Fruit fly (Drosophila melanogaster) whole organism, embryonic: ENCODE data around the gene Wbp2.

Source experiments
- Antp ChIP-seq: fragments of 200-800 bp; sonication (Bioruptor generic); optimal IDR thresholded peaks from 3 replicates; lab custom pipeline; 2016; ENCODE audit warnings: missing biosample characterization, missing genetic modification characterization
- Blimp-1 ChIP-seq: fragments of 200-800 bp; sonication (Bioruptor generic); optimal IDR thresholded peaks from 3 replicates; lab custom pipeline; 2018; ENCODE audit warnings: missing biosample characterization, missing genetic modification characterization, mild to moderate bottlenecking, moderate library complexity, missing genetic modification reagents
- C15 ChIP-seq: fragments of 200-800 bp; sonication (Bioruptor generic); IDR thresholded peaks from 3 replicates; pipeline ENCODE4 v1.3.6; 2022; ENCODE audit warnings: missing biosample characterization, missing genetic modification characterization
- CG10274 ChIP-seq: fragments of 200-800 bp; sonication (Bioruptor generic); optimal IDR thresholded peaks from 3 replicates; lab custom pipeline; 2017; ENCODE audit warnings: missing biosample characterization, mild to moderate bottlenecking, missing genetic modification characterization
- CG11456 ChIP-seq: fragments of 200-800 bp; sonication (Bioruptor generic); IDR thresholded peaks from 3 replicates; pipeline ENCODE4 v1.3.6; 2022; ENCODE audit warnings: missing biosample characterization, missing genetic modification characterization
- CG11723 ChIP-seq: fragments of 200-800 bp; sonication (Bioruptor generic); optimal IDR thresholded peaks from 2 replicates; lab custom pipeline; 2017; ENCODE audit warnings: missing biosample characterization, mild to moderate bottlenecking, missing genetic modification characterization
- CG12659 ChIP-seq: fragments of 200-800 bp; sonication (Bioruptor generic); optimal IDR thresholded peaks from 3 replicates; lab custom pipeline; 2017; ENCODE audit warnings: mild to moderate bottlenecking, missing biosample characterization, missing genetic modification reagents, missing genetic modification characterization
- CG12769 ChIP-seq: fragments of 200-800 bp; sonication (Bioruptor generic); optimal IDR thresholded peaks from 2 replicates; lab custom pipeline; 2019; ENCODE audit warnings: missing biosample characterization, mild to moderate bottlenecking, missing genetic modification characterization, moderate library complexity
- CG1603 ChIP-seq: fragments of 200-800 bp; sonication (Bioruptor generic); optimal IDR thresholded peaks from 2 replicates; lab custom pipeline; 2019; ENCODE audit warnings: missing biosample characterization, mild to moderate bottlenecking, missing genetic modification characterization, moderate library complexity
- CG17829 ChIP-seq: fragments of 200-800 bp; optimal IDR thresholded peaks from 2 replicates; lab custom pipeline; 2019; ENCODE audit warnings: missing biosample characterization, mild to moderate bottlenecking, missing genetic modification characterization, moderate library complexity
- CG18599 ChIP-seq: fragments of 200-800 bp; sonication (Bioruptor generic); optimal IDR thresholded peaks from 3 replicates; lab custom pipeline; 2017; ENCODE audit warnings: missing biosample characterization, missing genetic modification characterization, mild to moderate bottlenecking, moderate library complexity, missing genetic modification reagents
- CG2202 ChIP-seq: fragments of 200-800 bp; sonication (Bioruptor generic); optimal IDR thresholded peaks from 2 replicates; lab custom pipeline; 2018; ENCODE audit warnings: missing biosample characterization, mild to moderate bottlenecking, missing genetic modification characterization
- CG32772 ChIP-seq: fragments of 200-800 bp; sonication (Bioruptor generic); IDR thresholded peaks from 2 replicates; pipeline ENCODE4 v1.3.6; 2022; ENCODE audit warnings: missing biosample characterization, missing genetic modification characterization
- CG43689 ChIP-seq: fragments of 200-800 bp; sonication (Bioruptor generic); IDR thresholded peaks from 2 replicates; pipeline ENCODE4 v1.3.6; 2022; ENCODE audit warnings: missing biosample characterization, missing genetic modification characterization
- CG5180 ChIP-seq: fragments of 200-800 bp; sonication (Bioruptor generic); optimal IDR thresholded peaks from 3 replicates; lab custom pipeline; 2017; ENCODE audit warnings: missing biosample characterization, missing genetic modification characterization, mild to moderate bottlenecking, moderate library complexity, missing genetic modification reagents
- CG7271 ChIP-seq: fragments of 200-800 bp; sonication (Bioruptor generic); optimal IDR thresholded peaks from 2 replicates; lab custom pipeline; 2018; ENCODE audit warnings: missing biosample characterization, mild to moderate bottlenecking, missing genetic modification characterization, moderate library complexity
- CG7745 ChIP-seq: fragments of 200-800 bp; sonication (Bioruptor generic); optimal IDR thresholded peaks from 2 replicates; lab custom pipeline; 2018; ENCODE audit warnings: missing biosample characterization, mild to moderate bottlenecking, missing genetic modification characterization, moderate library complexity
- CG8290 ChIP-seq, 3 experiments: fragments of 200-800 bp; sonication (Bioruptor generic); optimal IDR thresholded peaks; 2 replicates each; lab custom pipeline; 2016 to 2019; ENCODE audit warnings: missing biosample characterization in 3 of 3, missing genetic modification characterization in 3 of 3, mild to moderate bottlenecking in 2 of 3, moderate library complexity in 1 of 3
- Camta ChIP-seq: fragments of 200-800 bp; sonication (Bioruptor generic); optimal IDR thresholded peaks from 2 replicates; lab custom pipeline; 2016; ENCODE audit warnings: missing biosample characterization, missing genetic modification characterization
- CoRest ChIP-seq: fragments of 200-800 bp; sonication (Bioruptor generic); optimal IDR thresholded peaks from 3 replicates; lab custom pipeline; 2018; ENCODE audit warnings: missing biosample characterization, mild to moderate bottlenecking, missing genetic modification characterization, moderate library complexity
- Dip3 ChIP-seq: fragments of 200-800 bp; sonication (Bioruptor generic); optimal IDR thresholded peaks from 3 replicates; lab custom pipeline; 2016; ENCODE audit warnings: missing biosample characterization, missing genetic modification characterization
- Dll ChIP-seq: fragments of 200-800 bp; sonication (Bioruptor generic); IDR thresholded peaks from 4 replicates; pipeline ENCODE4 v1.3.6; 2022; ENCODE audit warnings: missing biosample characterization, missing genetic modification characterization; ENCODE audit not compliant: partially characterized antibody
- Doc2 ChIP-seq: fragments of 200-800 bp; sonication (Bioruptor generic); IDR thresholded peaks from 2 replicates; pipeline ENCODE4 v1.3.6; 2022; ENCODE audit warnings: missing biosample characterization, missing genetic modification characterization
- Elba2 ChIP-seq: fragments of 200-800 bp; sonication (Bioruptor generic); optimal IDR thresholded peaks from 3 replicates; lab custom pipeline; 2016; ENCODE audit warnings: missing biosample characterization, missing genetic modification characterization
- Hr39 ChIP-seq: fragments of >200 bp; optimal IDR thresholded peaks from 2 replicates; lab custom pipeline; 2017
- Nf-YC ChIP-seq: fragments of 200-800 bp; optimal IDR thresholded peaks from 3 replicates; lab custom pipeline; 2019; ENCODE audit warnings: missing biosample characterization, mild to moderate bottlenecking, missing genetic modification characterization, moderate library complexity
- Scr ChIP-seq: fragments of 200-800 bp; sonication (Bioruptor generic); IDR thresholded peaks from 2 replicates; pipeline ENCODE4 v1.3.6; 2022; ENCODE audit warnings: missing biosample characterization, missing genetic modification characterization; ENCODE audit not compliant: partially characterized antibody
- Taf1 ChIP-seq: fragments of 200-800 bp; sonication (Bioruptor generic); IDR thresholded peaks from 2 replicates; pipeline ENCODE4 v1.3.6; 2022; ENCODE audit warnings: missing biosample characterization, missing genetic modification characterization
- Xbp1 ChIP-seq: fragments of 200-800 bp; sonication (Bioruptor generic); optimal IDR thresholded peaks from 3 replicates; lab custom pipeline; 2016; ENCODE audit warnings: missing biosample characterization, mild to moderate bottlenecking, missing genetic modification characterization
- ato ChIP-seq: fragments of 200-800 bp; sonication (Bioruptor generic); IDR thresholded peaks from 2 replicates; pipeline ENCODE4 v1.3.6; 2022; ENCODE audit warnings: missing biosample characterization, missing genetic modification characterization; ENCODE audit not compliant: partially characterized antibody
- cad ChIP-seq: fragments of >200 bp; optimal IDR thresholded peaks from 2 replicates; lab custom pipeline; 2017; ENCODE audit warnings: missing biosample characterization, missing genetic modification characterization
- cato ChIP-seq: fragments of 200-800 bp; sonication (Bioruptor generic); optimal IDR thresholded peaks from 2 replicates; lab custom pipeline; 2016; ENCODE audit warnings: missing biosample characterization, missing genetic modification characterization, borderline replicate concordance
- caup ChIP-seq: fragments of 200-800 bp; sonication (Bioruptor generic); optimal IDR thresholded peaks from 3 replicates; lab custom pipeline; 2017; ENCODE audit warnings: missing biosample characterization, mild to moderate bottlenecking, missing genetic modification characterization, moderate library complexity; ENCODE audit not compliant: severe bottlenecking
- corto ChIP-seq: fragments of 200-800 bp; sonication (Bioruptor generic); optimal IDR thresholded peaks from 2 replicates; lab custom pipeline; 2016; ENCODE audit warnings: missing biosample characterization, mild to moderate bottlenecking, missing genetic modification characterization, moderate library complexity
- danr ChIP-seq: fragments of 200-800 bp; sonication (Bioruptor generic); IDR thresholded peaks from 2 replicates; pipeline ENCODE4 v1.3.6; 2022; ENCODE audit warnings: missing biosample characterization, missing genetic modification characterization
- esg ChIP-seq: fragments of 200-800 bp; sonication (Bioruptor generic); conservative IDR thresholded peaks from 2 replicates; pipeline ENCODE4 v1.3.6; 2022; ENCODE audit warnings: missing biosample characterization, missing genetic modification characterization
- lab ChIP-seq: fragments of 200-800 bp; sonication (Bioruptor generic); optimal IDR thresholded peaks from 3 replicates; lab custom pipeline; 2017; ENCODE audit warnings: missing biosample characterization, missing genetic modification characterization, mild to moderate bottlenecking, moderate library complexity, missing genetic modification reagents
- mam ChIP-seq: fragments of 200-800 bp; sonication (Bioruptor generic); optimal IDR thresholded peaks from 3 replicates; lab custom pipeline; 2016; ENCODE audit warnings: missing biosample characterization, missing genetic modification characterization
- pho ChIP-seq: fragments of 200-800 bp; sonication (Bioruptor generic); optimal IDR thresholded peaks from 2 replicates; lab custom pipeline; 2016; ENCODE audit warnings: missing biosample characterization, missing genetic modification characterization
- prd ChIP-seq, 3 experiments: fragments of >200 bp in 2 of 3; fragments of 200-800 bp in 1 of 3; sonication (Bioruptor generic) in 1 of 3; optimal IDR thresholded peaks in 2 of 3; IDR thresholded peaks in 1 of 3; 2 replicates in 2 of 3; 3 replicates in 1 of 3; pipeline versions ENCODE4 v1.3.6 to Lab custom; 2017 to 2022; ENCODE audit warnings: missing biosample characterization in 1 of 3, missing genetic modification characterization in 1 of 3
- pum ChIP-seq: fragments of 200-800 bp; sonication (Bioruptor generic); optimal IDR thresholded peaks from 2 replicates; lab custom pipeline; 2016; ENCODE audit warnings: missing biosample characterization, missing genetic modification characterization
- slp2 ChIP-seq: fragments of 200-800 bp; sonication (Bioruptor generic); optimal IDR thresholded peaks from 2 replicates; lab custom pipeline; 2016; ENCODE audit warnings: missing biosample characterization, missing genetic modification characterization
- sqz ChIP-seq: fragments of 200-800 bp; sonication (Bioruptor generic); optimal IDR thresholded peaks from 3 replicates; lab custom pipeline; 2018; ENCODE audit warnings: missing biosample characterization, mild to moderate bottlenecking, missing genetic modification characterization
- sr ChIP-seq: fragments of 200-800 bp; sonication (Bioruptor generic); IDR thresholded peaks from 3 replicates; pipeline ENCODE4 v1.3.6; 2022; ENCODE audit warnings: missing biosample characterization, missing genetic modification characterization
- unpg ChIP-seq: fragments of 200-800 bp; sonication (Bioruptor generic); optimal IDR thresholded peaks from 3 replicates; lab custom pipeline; 2018; ENCODE audit warnings: missing biosample characterization, mild to moderate bottlenecking, missing genetic modification characterization, moderate library complexity
- usp ChIP-seq: fragments of >200 bp; optimal IDR thresholded peaks from 2 replicates; lab custom pipeline; 2017; ENCODE audit warnings: missing biosample characterization, missing genetic modification characterization
- vfl ChIP-seq: fragments of 200-800 bp; sonication (Bioruptor generic); optimal IDR thresholded peaks from 2 replicates; lab custom pipeline; 2016; ENCODE audit warnings: missing biosample characterization, missing genetic modification characterization
- wek ChIP-seq: fragments of 200-800 bp; sonication (Bioruptor generic); optimal IDR thresholded peaks from 3 replicates; lab custom pipeline; 2018; ENCODE audit warnings: missing biosample characterization, mild to moderate bottlenecking, missing genetic modification characterization, moderate library complexity
- yki ChIP-seq: fragments of >200 bp; optimal IDR thresholded peaks from 3 replicates; lab custom pipeline; 2018

Wbp2 gene

dm6 chr3L:12831290-12831952 is 18.5 kb upstream of the Wbp2 start (continued):
- TF ChIP-seq Taf1 (peak; percentile 32; the same call in 1 of the 2 replicates), pho (GFP tag; lab: Kevin White, UChicago) (peak; percentile 53), lab (GFP tag; lab: Kevin White, UChicago) (peak; percentile 35), Camta (GFP tag; lab: Kevin White, UChicago) (peak; percentile 12), CG12659 (GFP tag; lab: Kevin White, UChicago) (peak; percentile 51), CG10274 (GFP tag; lab: Kevin White, UChicago) (no peak), Antp (GFP tag; lab: Kevin White, UChicago) (peak; percentile 37), Blimp-1 (no peak), CG32772 (GFP tag; lab: Robert Waterston, UW) (0 out of 2 replicates have a peak, but pooled peaks have one; percentile 35), pum (no peak), danr (no peak), CG11723 (GFP tag; lab: Kevin White, UChicago) (no peak), caup (GFP tag; lab: Kevin White, UChicago) (no peak), esg (GFP tag; lab: Robert Waterston, UW) (peak; percentile 27; the same call in 1 of the 2 replicates), wek (GFP tag; lab: Kevin White, UChicago) (no peak), Doc2 (GFP tag; lab: Robert Waterston, UW) (no peak), C15 (no peak), CG1603 (peak; percentile 25), CG12769 (tag; lab: Kevin White, UChicago) (peak; percentile 29), CG18599 (GFP tag; lab: Kevin White, UChicago) (peak; percentile 36), CG8290 (GFP tag; optimal IDR thresholded peaks at IDR 0.05; lab: Kevin White, UChicago) (no peak), CG8290 (tag; optimal IDR thresholded peaks at IDR 0.05; lab: Kevin White, UChicago) (no peak), CoRest (tag; lab: Kevin White, UChicago) (peak; percentile 58), sqz (GFP tag; lab: Kevin White, UChicago) (no peak), ato (GFP tag; lab: Robert Waterston, UW) (no peak), Xbp1 (GFP tag; lab: Kevin White, UChicago) (peak; percentile 67), Dll (GFP tag; lab: Robert Waterston, UW) (no peak), yki (lab: Kevin White, UChicago) (no peak), Scr (GFP tag; lab: Robert Waterston, UW) (no peak), Nf-YC (tag; lab: Kevin White, UChicago) (no peak), cad (GFP tag; lab: Kevin White, UChicago) (no peak), Elba2 (GFP tag; lab: Kevin White, UChicago) (no peak), Hr39 (no peak), CG5180 (GFP tag; lab: Kevin White, UChicago) (no peak), prd (optimal IDR thresholded peaks at IDR 0.05; lab: Kevin White, UChicago) (no peak), prd (GFP tag; IDR thresholded peaks at IDR 0.05; lab: Robert Waterston, UW) (peak; percentile 74; the same call in 2 of the 3 replicates), Dip3 (peak; percentile 56), usp (GFP tag; lab: Kevin White, UChicago) (no peak), unpg (GFP tag; lab: Kevin White, UChicago) (peak; percentile 68), vfl (no peak), cato (GFP tag; lab: Kevin White, UChicago) (no peak), sr (GFP tag; lab: Robert Waterston, UW) (no peak), CG7745 (tag; lab: Kevin White, UChicago) (no peak), CG2202 (no peak), CG11456 (no peak), CG43689 (GFP tag; lab: Robert Waterston, UW) (no peak), corto (GFP tag; lab: Kevin White, UChicago) (no peak), CG7271 (no peak), slp2 (GFP tag; lab: Kevin White, UChicago) (peak; percentile 38), mam (GFP tag; lab: Kevin White, UChicago) (peak; percentile 32), CG17829 (tag; lab: Kevin White, UChicago) (peak; percentile 43)
